Worm (Caenorhabditis elegans): ENCODE data around the gene attf-5.

Gene attf-5

DNA sequence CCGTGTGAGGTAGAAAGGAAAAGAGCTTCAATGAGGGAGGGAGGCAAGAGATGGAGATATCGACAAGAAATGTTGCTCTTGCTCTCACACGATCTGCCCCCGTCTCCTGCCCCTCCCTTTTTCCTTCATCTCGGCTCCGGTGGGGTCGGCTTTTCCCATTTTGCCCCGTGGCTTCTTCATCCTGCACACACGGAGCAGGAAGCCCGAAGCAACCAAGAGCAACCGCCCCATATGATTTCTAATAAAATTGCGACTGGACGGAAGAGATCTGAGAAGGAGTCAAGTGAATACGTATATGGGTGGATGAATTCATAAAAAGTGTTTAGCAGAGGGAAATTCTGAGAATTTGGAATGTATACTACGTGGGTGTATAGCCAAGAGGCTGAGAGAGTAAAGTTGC, 56.5 kb downstream of the attf-5 start:
- no peak for TF ChIP-seq egl-27 (tag; optimal IDR thresholded peaks at IDR 0.05)
- no peak for TF ChIP-seq rnt-1 (tag; optimal IDR thresholded peaks at IDR 0.05)
- no peak for TF ChIP-seq pqm-1 (tag; optimal IDR thresholded peaks at IDR 0.05)
- no peak for TF ChIP-seq jun-1 (tag; optimal IDR thresholded peaks at IDR 0.05)
- no peak for TF ChIP-seq ztf-11 (tag; optimal IDR thresholded peaks at IDR 0.05)
- TF ChIP-seq fos-1 (tag; optimal IDR thresholded peaks at IDR 0.05): no peak
- no peak for TF ChIP-seq zip-4 (GFP tag; optimal IDR thresholded peaks at IDR 0.05)
- TF ChIP-seq sox-4 (tag; optimal IDR thresholded peaks at IDR 0.05): no peak
- no peak for TF ChIP-seq mab-9 (GFP tag; IDR thresholded peaks at IDR 0.05)
- TF ChIP-seq C16A3.4 (tag; optimal IDR thresholded peaks at IDR 0.05): no peak
- TF ChIP-seq ceh-8 (GFP tag; optimal IDR thresholded peaks at IDR 0.05): no peak
- no peak for TF ChIP-seq ama-1 (optimal IDR thresholded peaks at IDR 0.05)
- TF ChIP-seq egl-13 (tag; optimal IDR thresholded peaks at IDR 0.05): peak; percentile 71
- TF ChIP-seq nhr-71 (tag; optimal IDR thresholded peaks at IDR 0.05): peak; percentile 59
- TF ChIP-seq swsn-7 (tag; optimal IDR thresholded peaks at IDR 0.05): peak; percentile 21
- no peak for TF ChIP-seq ceh-88 (GFP tag; IDR thresholded peaks at IDR 0.05)
- TF ChIP-seq nhr-237 (tag; optimal IDR thresholded peaks at IDR 0.05): no peak
- TF ChIP-seq nhr-84 (tag; optimal IDR thresholded peaks at IDR 0.05): no peak
- TF ChIP-seq dsc-1 (tag; optimal IDR thresholded peaks at IDR 0.05): peak; percentile 47
- TF ChIP-seq lir-3 (tag; optimal IDR thresholded peaks at IDR 0.05; ENCODE audit: poor library complexity): no peak
- TF ChIP-seq lin-14 (GFP tag; optimal IDR thresholded peaks at IDR 0.05): peak; percentile 74
- no peak for TF ChIP-seq isw-1 (GFP tag; IDR thresholded peaks at IDR 0.05)
- no peak for TF ChIP-seq pax-3 (tag; optimal IDR thresholded peaks at IDR 0.05)
- TF ChIP-seq ceh-90 (tag; optimal IDR thresholded peaks at IDR 0.05): no peak
- no peak for TF ChIP-seq dpl-1 (GFP tag; optimal IDR thresholded peaks at IDR 0.05)
- no peak for TF ChIP-seq sptf-1 (tag; optimal IDR thresholded peaks at IDR 0.05)
- no peak for TF ChIP-seq ces-1 (GFP tag; optimal IDR thresholded peaks at IDR 0.05)
- no peak for TF ChIP-seq blmp-1 (tag; optimal IDR thresholded peaks at IDR 0.05)
- peak in 1 of 3 experiments; percentile 46 for TF ChIP-seq ceh-82 (tag; optimal IDR thresholded peaks at IDR 0.05)
- no peak for TF ChIP-seq ceh-63 (GFP tag; optimal IDR thresholded peaks at IDR 0.05)
- no peak for TF ChIP-seq zag-1 (tag; optimal IDR thresholded peaks at IDR 0.05)
- no peak for TF ChIP-seq unc-62 (GFP tag; optimal IDR thresholded peaks at IDR 0.05)
- peak; percentile 9 for TF ChIP-seq snu-23 (GFP tag; optimal IDR thresholded peaks at IDR 0.05)
- peak; percentile 93 for TF ChIP-seq fkh-8 (tag; optimal IDR thresholded peaks at IDR 0.05)
- TF ChIP-seq nhr-47 (tag; optimal IDR thresholded peaks at IDR 0.05): peak; percentile 63
- TF ChIP-seq efl-1 (optimal IDR thresholded peaks at IDR 0.05): no peak
- no peak for TF ChIP-seq efl-1 (GFP tag; optimal IDR thresholded peaks at IDR 0.05 in 1 of 2)
- no peak for TF ChIP-seq hlh-4 (tag; optimal IDR thresholded peaks at IDR 0.05)
- no peak for TF ChIP-seq elt-2 (tag; optimal IDR thresholded peaks at IDR 0.05)
- TF ChIP-seq C04F5.9 (tag; optimal IDR thresholded peaks at IDR 0.05): no peak
- TF ChIP-seq Y116A8C.19 (tag; optimal IDR thresholded peaks at IDR 0.05; ENCODE audit: borderline replicate concordance): no peak
- TF ChIP-seq ets-5 (GFP tag; IDR thresholded peaks at IDR 0.05): no peak
- no peak for TF ChIP-seq lsy-2 (tag; optimal IDR thresholded peaks at IDR 0.05)
- TF ChIP-seq fkh-10 (GFP tag; optimal IDR thresholded peaks at IDR 0.05): peak; percentile 45
- no peak for TF ChIP-seq tbx-2 (tag; optimal IDR thresholded peaks at IDR 0.05)
- TF ChIP-seq elt-3 (tag; optimal IDR thresholded peaks at IDR 0.05): no peak
- no peak for TF ChIP-seq nhr-28 (tag; optimal IDR thresholded peaks at IDR 0.05)
- TF ChIP-seq unc-30 (tag; optimal IDR thresholded peaks at IDR 0.05): no peak
- no peak for TF ChIP-seq unc-98 (GFP tag; IDR thresholded peaks at IDR 0.05)
- no peak for TF ChIP-seq nhr-90 (tag; optimal IDR thresholded peaks at IDR 0.05; ENCODE audit: poor library complexity)
- TF ChIP-seq lin-35 (GFP tag; optimal IDR thresholded peaks at IDR 0.05): peak in 1 of 2 experiments; percentile 3
- peak; percentile 20 for TF ChIP-seq unc-86 (tag; optimal IDR thresholded peaks at IDR 0.05)
- no peak for TF ChIP-seq tlp-1 (tag; optimal IDR thresholded peaks at IDR 0.05)

Measured in whole organism, L1 larva.